Fruit fly (Drosophila melanogaster): Measurements from ENCODE around the gene Pdss2.
A peak's percentile ranks its signal among the peaks of the same experiment; 100 is the strongest.

The Pdss2 gene

dm6 chr3L:21060189-21061070, 32.7 kb downstream of the Pdss2 start (continued):
- no peak for TF ChIP-seq CG32532 (GFP tag; IDR thresholded peaks at IDR 0.05)
- no peak for TF ChIP-seq sob (GFP tag; IDR thresholded peaks at IDR 0.05)
- TF ChIP-seq zen2 (GFP tag; IDR thresholded peaks at IDR 0.05; ENCODE audit: partially characterized antibody), result no peak
- no peak for TF ChIP-seq Tbp (GFP tag; optimal IDR thresholded peaks at IDR 0.05)
- peak in 1 of 2 experiments; percentile 45 for TF ChIP-seq bsh (GFP tag; optimal IDR thresholded peaks at IDR 0.05)
- TF ChIP-seq gcm (GFP tag; optimal IDR thresholded peaks at IDR 0.05), result no peak
- TF ChIP-seq mld (GFP tag; IDR thresholded peaks at IDR 0.05; ENCODE audit: partially characterized antibody), result no peak
- TF ChIP-seq kah (GFP tag; optimal IDR thresholded peaks at IDR 0.05), result no peak
- no peak for TF ChIP-seq jing (GFP tag; optimal IDR thresholded peaks at IDR 0.05)
- TF ChIP-seq Myb (GFP tag; optimal IDR thresholded peaks at IDR 0.05), result no peak
- no peak for TF ChIP-seq CG17328 (GFP tag; IDR thresholded peaks at IDR 0.05)
- peak; percentile 19 for TF ChIP-seq CG7839 (tag; optimal IDR thresholded peaks at IDR 0.05)
- no peak for TF ChIP-seq esg (GFP tag; conservative IDR thresholded peaks at IDR 0.05)
- TF ChIP-seq Side (GFP tag; optimal IDR thresholded peaks at IDR 0.05), result no peak
- no peak for TF ChIP-seq cad (GFP tag; optimal IDR thresholded peaks at IDR 0.05)
- TF ChIP-seq oc (tag; optimal IDR thresholded peaks at IDR 0.05), result no peak
- TF ChIP-seq Sox100B (GFP tag; optimal IDR thresholded peaks at IDR 0.05), result no peak
- TF ChIP-seq CG9817 (tag; optimal IDR thresholded peaks at IDR 0.05), result no peak
- no peak for TF ChIP-seq CG18599 (GFP tag; optimal IDR thresholded peaks at IDR 0.05)
- TF ChIP-seq CG3407 (GFP tag; optimal IDR thresholded peaks at IDR 0.05), result no peak
- peak; percentile 55 for TF ChIP-seq Sox102F (GFP tag; optimal IDR thresholded peaks at IDR 0.05)
- TF ChIP-seq tx (GFP tag; optimal IDR thresholded peaks at IDR 0.05), result no peak
- no peak for TF ChIP-seq Nf-YB (GFP tag; optimal IDR thresholded peaks at IDR 0.05)
- TF ChIP-seq Atf3 (GFP tag; optimal IDR thresholded peaks at IDR 0.05), result no peak
- no peak for TF ChIP-seq CG7745 (tag; optimal IDR thresholded peaks at IDR 0.05)
- TF ChIP-seq CG8281 (tag; optimal IDR thresholded peaks at IDR 0.05), result no peak
- no peak for TF ChIP-seq kay (GFP tag; optimal IDR thresholded peaks at IDR 0.05)
- no peak for TF ChIP-seq fd102C (GFP tag; optimal IDR thresholded peaks at IDR 0.05)
- TF ChIP-seq ato (GFP tag; IDR thresholded peaks at IDR 0.05; ENCODE audit: partially characterized antibody), result no peak
- TF ChIP-seq CG11696 (GFP tag; IDR thresholded peaks at IDR 0.05), result no peak
- no peak for TF ChIP-seq z (GFP tag; IDR thresholded peaks at IDR 0.05)
- TF ChIP-seq CTCF (GFP tag; optimal IDR thresholded peaks at IDR 0.05), result no peak
- TF ChIP-seq CG4820 (GFP tag; optimal IDR thresholded peaks at IDR 0.05), result no peak
- no peak for TF ChIP-seq Atf6 (GFP tag; IDR thresholded peaks at IDR 0.05)
- TF ChIP-seq dpn (GFP tag; optimal IDR thresholded peaks at IDR 0.05), result no peak
- TF ChIP-seq CG3281 (GFP tag; optimal IDR thresholded peaks at IDR 0.05), result no peak
- TF ChIP-seq bigmax (GFP tag; optimal IDR thresholded peaks at IDR 0.05), result no peak
- no peak for TF ChIP-seq CG11085 (GFP tag; IDR thresholded peaks at IDR 0.05)
- no peak for TF ChIP-seq YL-1 (GFP tag; optimal IDR thresholded peaks at IDR 0.05)
- TF ChIP-seq CG6175 (GFP tag; IDR thresholded peaks at IDR 0.05), result no peak
- TF ChIP-seq CG12942 (GFP tag; optimal IDR thresholded peaks at IDR 0.05), result no peak
- no peak for TF ChIP-seq CG11456 (GFP tag; IDR thresholded peaks at IDR 0.05)
- no peak for TF ChIP-seq HmgD (GFP tag; optimal IDR thresholded peaks at IDR 0.05)
- peak; percentile 25 for TF ChIP-seq CG7556 (GFP tag; optimal IDR thresholded peaks at IDR 0.05)
- no peak for TF ChIP-seq abd-A (tag; optimal IDR thresholded peaks at IDR 0.05)
- TF ChIP-seq CoRest (tag; optimal IDR thresholded peaks at IDR 0.05), result no peak
- no peak for TF ChIP-seq CG9876 (GFP tag; optimal IDR thresholded peaks at IDR 0.05)
- TF ChIP-seq toy (GFP tag; IDR thresholded peaks at IDR 0.05), result no peak
- TF ChIP-seq az2 (GFP tag; optimal IDR thresholded peaks at IDR 0.05), result no peak
